Worm (Caenorhabditis elegans): Measurements from ENCODE around the gene R04E5.7.

- TF ChIP-seq ets-4 (tag; optimal IDR thresholded peaks at IDR 0.05) (no peak), unc-55 (GFP tag; optimal IDR thresholded peaks at IDR 0.05) (no peak), tbx-2 (tag; optimal IDR thresholded peaks at IDR 0.05) (no peak), syd-9 (tag; optimal IDR thresholded peaks at IDR 0.05) (no peak), ama-1 (optimal IDR thresholded peaks at IDR 0.05) (no peak)
Measured at ce11 chrX:8828365-8828764, 31.3 kb upstream of the R04E5.7 start, which contains the start of gene rcs-1.
